Fruit fly (Drosophila melanogaster) whole organism, embryonic: ENCODE measurements around the gene Ae2.

Source experiments
- Blimp-1 ChIP-seq: fragments of 200-800 bp; sonication (Bioruptor generic); optimal IDR thresholded peaks from 3 replicates; lab custom pipeline; 2018; ENCODE audit warnings: missing biosample characterization, missing genetic modification characterization, mild to moderate bottlenecking, moderate library complexity, missing genetic modification reagents
- BtbVII ChIP-seq: fragments of 200-800 bp; sonication (Bioruptor generic); optimal IDR thresholded peaks from 3 replicates; lab custom pipeline; 2017; ENCODE audit warnings: missing biosample characterization, mild to moderate bottlenecking, missing genetic modification characterization
- CG10209 ChIP-seq: fragments of 200-800 bp; sonication (Bioruptor generic); optimal IDR thresholded peaks from 3 replicates; lab custom pipeline; 2017; ENCODE audit warnings: missing biosample characterization, mild to moderate bottlenecking, missing genetic modification characterization, missing genetic modification reagents
- CG10366 ChIP-seq: fragments of 200-800 bp; sonication (Bioruptor generic); IDR thresholded peaks from 2 replicates; pipeline ENCODE4 v1.3.6; 2022; ENCODE audit warnings: missing biosample characterization, missing genetic modification characterization
- CG12942 ChIP-seq: fragments of 200-800 bp; sonication (Bioruptor generic); optimal IDR thresholded peaks from 3 replicates; lab custom pipeline; 2016; ENCODE audit warnings: missing biosample characterization, missing genetic modification characterization
- CG17186 ChIP-seq: fragments of 200-800 bp; sonication (Bioruptor generic); optimal IDR thresholded peaks from 3 replicates; lab custom pipeline; 2017; ENCODE audit warnings: missing biosample characterization, missing genetic modification reagents, missing genetic modification characterization
- CG17359 ChIP-seq: fragments of 200-800 bp; sonication (Bioruptor generic); optimal IDR thresholded peaks from 3 replicates; lab custom pipeline; 2018; ENCODE audit warnings: missing biosample characterization, mild to moderate bottlenecking, missing genetic modification characterization, moderate library complexity
- CG17385 ChIP-seq: fragments of 200-800 bp; sonication (Bioruptor generic); optimal IDR thresholded peaks from 3 replicates; lab custom pipeline; 2018; ENCODE audit warnings: missing biosample characterization, mild to moderate bottlenecking, missing genetic modification characterization
- CG1832 ChIP-seq: fragments of 200-800 bp; sonication (Bioruptor generic); optimal IDR thresholded peaks from 2 replicates; lab custom pipeline; 2017; ENCODE audit warnings: missing biosample characterization, mild to moderate bottlenecking, missing genetic modification characterization, inconsistent platforms
- CG18764 ChIP-seq: fragments of 200-800 bp; sonication (Bioruptor generic); optimal IDR thresholded peaks from 3 replicates; lab custom pipeline; 2016; ENCODE audit warnings: missing biosample characterization, missing genetic modification characterization
- CG2199 ChIP-seq: fragments of 200-800 bp; sonication (Bioruptor generic); IDR thresholded peaks from 3 replicates; pipeline ENCODE4 v1.3.6; 2022; ENCODE audit warnings: missing biosample characterization, missing genetic modification characterization
- CG31224 ChIP-seq: fragments of 200-800 bp; sonication (Bioruptor generic); IDR thresholded peaks from 2 replicates; pipeline ENCODE4 v1.3.6; 2022; ENCODE audit warnings: missing biosample characterization, missing genetic modification characterization
- CG3838 ChIP-seq: fragments of 200-800 bp; sonication (Bioruptor generic); optimal IDR thresholded peaks from 3 replicates; lab custom pipeline; 2016; ENCODE audit warnings: missing biosample characterization, missing genetic modification characterization
- CG4707 ChIP-seq: fragments of 200-800 bp; sonication (Bioruptor generic); optimal IDR thresholded peaks from 2 replicates; lab custom pipeline; 2018; ENCODE audit warnings: missing biosample characterization, mild to moderate bottlenecking, missing genetic modification characterization, moderate library complexity
- CG4854 ChIP-seq: fragments of 200-800 bp; sonication (Bioruptor generic); optimal IDR thresholded peaks from 2 replicates; lab custom pipeline; 2016; ENCODE audit warnings: missing biosample characterization, missing genetic modification characterization, inconsistent platforms
- CG8281 ChIP-seq: fragments of 200-800 bp; sonication (Bioruptor generic); optimal IDR thresholded peaks from 2 replicates; lab custom pipeline; 2018; ENCODE audit warnings: missing biosample characterization, mild to moderate bottlenecking, missing genetic modification characterization, moderate library complexity
- CG8765 ChIP-seq: fragments of 200-800 bp; sonication (Bioruptor generic); IDR thresholded peaks from 2 replicates; pipeline ENCODE4 v1.3.6; 2022; ENCODE audit warnings: missing biosample characterization, missing genetic modification characterization
- CG8924 ChIP-seq: fragments of 200-800 bp; optimal IDR thresholded peaks from 3 replicates; lab custom pipeline; 2019; ENCODE audit warnings: missing biosample characterization, mild to moderate bottlenecking, missing genetic modification characterization, moderate library complexity
- Deaf1 ChIP-seq: fragments of 200-800 bp; optimal IDR thresholded peaks from 3 replicates; lab custom pipeline; 2019; ENCODE audit warnings: missing biosample characterization, mild to moderate bottlenecking, missing genetic modification characterization, moderate library complexity
- E2f1 ChIP-seq: fragments of 200-800 bp; sonication (Bioruptor generic); IDR thresholded peaks from 2 replicates; pipeline ENCODE4 v1.3.6; 2022; ENCODE audit warnings: missing biosample characterization, missing genetic modification characterization
- Ets97D ChIP-seq: fragments of 200-800 bp; sonication (Bioruptor generic); optimal IDR thresholded peaks from 3 replicates; lab custom pipeline; 2016; ENCODE audit warnings: missing biosample characterization, missing genetic modification characterization
- H2.0 ChIP-seq: fragments of 200-800 bp; sonication (Bioruptor generic); IDR thresholded peaks from 2 replicates; pipeline ENCODE4 v1.3.6; 2022; ENCODE audit warnings: missing biosample characterization, missing genetic modification characterization
- HLH54F ChIP-seq: fragments of 200-800 bp; sonication (Bioruptor generic); optimal IDR thresholded peaks from 3 replicates; lab custom pipeline; 2016; ENCODE audit warnings: missing biosample characterization, missing genetic modification characterization
- HLHmδ ChIP-seq: fragments of 200-800 bp; sonication (Bioruptor generic); optimal IDR thresholded peaks from 2 replicates; lab custom pipeline; 2018; ENCODE audit warnings: missing biosample characterization, mild to moderate bottlenecking, missing genetic modification characterization, moderate library complexity
- Hand ChIP-seq: fragments of 200-800 bp; sonication (Bioruptor generic); optimal IDR thresholded peaks from 2 replicates; lab custom pipeline; 2017; ENCODE audit warnings: mild to moderate bottlenecking, missing biosample characterization, missing genetic modification reagents, missing genetic modification characterization
- Hmx ChIP-seq: fragments of 200-800 bp; sonication (Bioruptor generic); optimal IDR thresholded peaks from 2 replicates; lab custom pipeline; 2016; ENCODE audit warnings: missing biosample characterization, missing genetic modification characterization
- Hr51 ChIP-seq, 2 experiments: fragments of 200-800 bp; sonication (Bioruptor generic); optimal IDR thresholded peaks; 2 replicates in 1 of 2; 3 replicates in 1 of 2; lab custom pipeline; 2016 to 2018; ENCODE audit warnings: missing biosample characterization in 2 of 2, missing genetic modification characterization in 2 of 2, mild to moderate bottlenecking in 1 of 2, moderate library complexity in 1 of 2
- Lim3 ChIP-seq: fragments of 200-800 bp; sonication (Bioruptor generic); IDR thresholded peaks from 2 replicates; pipeline ENCODE4 v1.3.6; 2022; ENCODE audit warnings: missing biosample characterization, missing genetic modification characterization
- Mad ChIP-seq: fragments of 200-800 bp; sonication (Bioruptor generic); optimal IDR thresholded peaks from 2 replicates; lab custom pipeline; 2016; ENCODE audit warnings: missing biosample characterization, missing genetic modification characterization
- NK7.1 ChIP-seq: fragments of 200-800 bp; sonication (Bioruptor generic); optimal IDR thresholded peaks from 3 replicates; lab custom pipeline; 2016; ENCODE audit warnings: missing biosample characterization, missing genetic modification characterization
- Oaz ChIP-seq: fragments of 200-800 bp; sonication (Bioruptor generic); IDR thresholded peaks from 2 replicates; pipeline ENCODE4 v1.3.6; 2022; ENCODE audit warnings: missing biosample characterization, missing genetic modification characterization
- PHDP ChIP-seq: fragments of 200-800 bp; sonication (Bioruptor generic); optimal IDR thresholded peaks from 3 replicates; lab custom pipeline; 2018; ENCODE audit warnings: missing biosample characterization, mild to moderate bottlenecking, missing genetic modification characterization, moderate library complexity
- Sox102F ChIP-seq: fragments of 200-800 bp; sonication (Bioruptor generic); optimal IDR thresholded peaks from 2 replicates; lab custom pipeline; 2018; ENCODE audit warnings: missing biosample characterization, mild to moderate bottlenecking, missing genetic modification characterization, moderate library complexity
- ash1 ChIP-seq: fragments of 200-800 bp; sonication (Bioruptor generic); optimal IDR thresholded peaks from 2 replicates; lab custom pipeline; 2018; ENCODE audit warnings: missing biosample characterization, mild to moderate bottlenecking, missing genetic modification characterization
- cato ChIP-seq: fragments of 200-800 bp; sonication (Bioruptor generic); optimal IDR thresholded peaks from 2 replicates; lab custom pipeline; 2016; ENCODE audit warnings: missing biosample characterization, missing genetic modification characterization, borderline replicate concordance
- ems ChIP-seq: fragments of 200-800 bp; sonication (Bioruptor generic); optimal IDR thresholded peaks from 3 replicates; lab custom pipeline; 2016; ENCODE audit warnings: missing biosample characterization, missing genetic modification characterization
- insv ChIP-seq, 2 experiments: fragments of 200-800 bp; sonication (Bioruptor generic); optimal IDR thresholded peaks; 3 replicates each; lab custom pipeline; 2016 to 2018; ENCODE audit warnings: missing biosample characterization in 2 of 2, missing genetic modification characterization in 2 of 2
- jing ChIP-seq: fragments of 200-800 bp; sonication (Bioruptor generic); optimal IDR thresholded peaks from 2 replicates; lab custom pipeline; 2018; ENCODE audit warnings: missing biosample characterization, mild to moderate bottlenecking, missing genetic modification characterization
- kah ChIP-seq: fragments of 200-800 bp; sonication (Bioruptor generic); optimal IDR thresholded peaks from 2 replicates; lab custom pipeline; 2018; ENCODE audit warnings: missing biosample characterization, mild to moderate bottlenecking, missing genetic modification characterization
- lola ChIP-seq, 3 experiments: fragments of >200 bp in 2 of 3; fragments of 200-800 bp in 1 of 3; sonication (Bioruptor generic) in 1 of 3; optimal IDR thresholded peaks; 2 replicates each; lab custom pipeline; 2017 to 2019; ENCODE audit warnings: missing biosample characterization in 3 of 3, missing genetic modification characterization in 3 of 3, mild to moderate bottlenecking in 1 of 3, moderate library complexity in 1 of 3
- org-1 ChIP-seq: fragments of 200-800 bp; sonication (Bioruptor generic); optimal IDR thresholded peaks from 2 replicates; lab custom pipeline; 2017; ENCODE audit warnings: missing biosample characterization, missing genetic modification characterization
- pan ChIP-seq, 4 experiments: fragments of >200 bp in 3 of 4; fragments of 200-800 bp in 1 of 4; sonication (Bioruptor generic) in 1 of 4; optimal IDR thresholded peaks in 3 of 4; IDR thresholded peaks in 1 of 4; 2 replicates each; pipeline versions ENCODE4 v1.3.6 to Lab custom; 2017 to 2022; ENCODE audit warnings: missing biosample characterization in 2 of 4, missing genetic modification characterization in 2 of 4, mixed read lengths in 1 of 4
- sima ChIP-seq: fragments of 200-800 bp; sonication (Bioruptor generic); optimal IDR thresholded peaks from 2 replicates; lab custom pipeline; 2016; ENCODE audit warnings: missing biosample characterization, missing genetic modification characterization
- slbo ChIP-seq: fragments of 200-800 bp; sonication (Bioruptor generic); IDR thresholded peaks from 2 replicates; pipeline ENCODE4 v1.3.6; 2022; ENCODE audit warnings: missing biosample characterization, missing genetic modification characterization
- so ChIP-seq: fragments of 200-800 bp; sonication (Bioruptor generic); IDR thresholded peaks from 3 replicates; pipeline ENCODE4 v1.3.6; 2022; ENCODE audit warnings: missing biosample characterization, missing genetic modification characterization
- vvl ChIP-seq: fragments of 200-800 bp; sonication (Bioruptor generic); IDR thresholded peaks from 2 replicates; pipeline ENCODE4 v1.3.6; 2022; ENCODE audit warnings: missing biosample characterization, missing genetic modification characterization
- wek ChIP-seq: fragments of 200-800 bp; sonication (Bioruptor generic); optimal IDR thresholded peaks from 3 replicates; lab custom pipeline; 2018; ENCODE audit warnings: missing biosample characterization, mild to moderate bottlenecking, missing genetic modification characterization, moderate library complexity
- wor ChIP-seq: fragments of 200-800 bp; sonication (Bioruptor generic); IDR thresholded peaks from 2 replicates; pipeline ENCODE4 v1.3.6; 2022; ENCODE audit warnings: missing biosample characterization, missing genetic modification characterization
- zfh2 ChIP-seq: fragments of 200-800 bp; sonication (Bioruptor generic); optimal IDR thresholded peaks from 2 replicates; lab custom pipeline; 2016; ENCODE audit warnings: missing biosample characterization, missing genetic modification characterization

Gene Ae2

dm6 chr3L:9744060-9744549 lies 19.2 kb upstream of the Ae2 start (continued):
- TF ChIP-seq CG17359 (tag; lab: Kevin White, UChicago) (peak; percentile 88), HLH54F (peak; percentile 36), wek (peak; percentile 58), cato (GFP tag; lab: Kevin White, UChicago) (peak; percentile 61), ash1 (GFP tag; lab: Kevin White, UChicago) (no peak), ems (GFP tag; lab: Kevin White, UChicago) (peak; percentile 95), CG31224 (GFP tag; lab: Robert Waterston, UW) (peak; percentile 53), CG17186 (peak; percentile 81), Hand (GFP tag; lab: Kevin White, UChicago) (peak; percentile 42), PHDP (tag; lab: Kevin White, UChicago) (peak; percentile 76), Hr51 (GFP tag; optimal IDR thresholded peaks at IDR 0.05; lab: Kevin White, UChicago) (peak; percentile 60 to 87), CG1832 (no peak), BtbVII (GFP tag; lab: Kevin White, UChicago) (peak; percentile 93), insv (GFP tag; optimal IDR thresholded peaks at IDR 0.05; lab: Kevin White, UChicago) (no peak), CG8281 (peak; percentile 54), CG8765 (GFP tag; lab: Robert Waterston, UW) (peak; percentile 33; the same call in 1 of the 2 replicates), Sox102F (GFP tag; lab: Kevin White, UChicago) (peak; percentile 76), wor (GFP tag; lab: Robert Waterston, UW) (peak; percentile 65), CG3838 (no peak), CG4707 (GFP tag; lab: Kevin White, UChicago) (peak; percentile 93), HLHmδ (no peak), lola (GFP tag; optimal IDR thresholded peaks at IDR 0.05; lab: Kevin White, UChicago) (peak in 1 of 3 experiments; percentile 83), CG17385 (peak; percentile 74), NK7.1 (GFP tag; lab: Kevin White, UChicago) (peak; percentile 91), E2f1 (GFP tag; lab: Robert Waterston, UW) (peak; percentile 92), Deaf1 (tag; lab: Kevin White, UChicago) (peak; percentile 72), kah (GFP tag; lab: Kevin White, UChicago) (peak; percentile 88), CG10366 (peak; percentile 77), org-1 (peak; percentile 83), CG12942 (GFP tag; lab: Kevin White, UChicago) (peak; percentile 47), Blimp-1 (peak; percentile 92), Hmx (GFP tag; lab: Kevin White, UChicago) (peak; percentile 19), CG2199 (GFP tag; lab: Robert Waterston, UW) (no peak), jing (GFP tag; lab: Kevin White, UChicago) (peak; percentile 36), CG18764 (GFP tag; lab: Kevin White, UChicago) (peak; percentile 92), CG10209 (GFP tag; lab: Kevin White, UChicago) (peak; percentile 75), pan (optimal IDR thresholded peaks at IDR 0.05; lab: Kevin White, UChicago) (no peak), pan (GFP tag; optimal IDR thresholded peaks at IDR 0.05 in 1 of 2, IDR thresholded peaks at IDR 0.05 in 1 of 2) (peak in 1 of 2 experiments; percentile 89), slbo (GFP tag; lab: Robert Waterston, UW) (peak; percentile 75), zfh2 (peak; percentile 45), Oaz (GFP tag; lab: Robert Waterston, UW) (peak; percentile 75), sima (GFP tag; lab: Kevin White, UChicago) (peak; percentile 80), Ets97D (no peak), H2.0 (peak; percentile 67), CG4854 (GFP tag; lab: Kevin White, UChicago) (peak; percentile 79), vvl (peak; percentile 89), Mad (peak; percentile 35), CG8924 (tag; lab: Kevin White, UChicago) (peak; percentile 93), Lim3 (GFP tag; lab: Robert Waterston, UW) (no peak), so (GFP tag; lab: Robert Waterston, UW) (peak; percentile 79; the same call in 1 of the 3 replicates)
